Worm (Caenorhabditis elegans) whole organism, L4 larva: Measurements from ENCODE around the gene acl-12.

Experiments
- ZK546.5 ChIP-seq, 2 experiments: sonication (generic microtip); optimal IDR thresholded peaks; 2 replicates each; lab custom pipeline; 2017; ENCODE audit warnings: missing biosample characterization in 2 of 2, missing genetic modification characterization in 2 of 2
- fos-1 ChIP-seq: fragments of 150-350 bp; optimal IDR thresholded peaks from 2 replicates; lab custom pipeline; 2014; ENCODE audit warnings: missing biosample characterization, missing genetic modification characterization
- mdl-1 ChIP-seq, 2 experiments: fragments of 150-350 bp in 1 of 2; sonication (generic microtip) in 1 of 2; optimal IDR thresholded peaks; 2 replicates each; lab custom pipeline; 2014 to 2017; ENCODE audit warnings: missing biosample characterization in 2 of 2, missing genetic modification characterization in 2 of 2
- nhr-11 ChIP-seq: fragments of 150-350 bp; optimal IDR thresholded peaks from 2 replicates; lab custom pipeline; 2014; ENCODE audit warnings: missing biosample characterization, missing genetic modification characterization
- nhr-237 ChIP-seq: sonication (generic microtip); optimal IDR thresholded peaks from 2 replicates; lab custom pipeline; 2017; ENCODE audit warnings: missing biosample characterization, missing genetic modification characterization
- nhr-41 ChIP-seq: fragments of 200-800 bp; sonication (Bioruptor generic); IDR thresholded peaks from 2 replicates; pipeline ENCODE4 v1.3.6; 2022; ENCODE audit warnings: missing genetic modification reagents, missing genetic modification characterization, missing compliant biosample characterization

ce11 chrX:7393167-7393566 lies 49.2 kb downstream of the acl-12 start, which contains the start of gene gad-2:
- TF ChIP-seq nhr-11 (tag; lab: Kevin White, UChicago) = no peak
- TF ChIP-seq mdl-1 (tag; optimal IDR thresholded peaks at IDR 0.05; lab: Kevin White, UChicago) = no peak
- no peak for TF ChIP-seq nhr-237
- no peak for TF ChIP-seq fos-1 (tag; lab: Kevin White, UChicago)
- TF ChIP-seq nhr-41 (GFP tag; lab: Robert Waterston, UW) = no peak
- TF ChIP-seq ZK546.5 (tag; optimal IDR thresholded peaks at IDR 0.05; lab: Kevin White, UChicago) = no peak
